Fruit fly (Drosophila melanogaster) whole organism, embryonic: ENCODE results near the gene CG14971.
A peak's percentile ranks its signal among the peaks of the same experiment; 100 is the strongest.

Experiments
- Abd-B ChIP-seq: fragments of 200-800 bp; sonication (Bioruptor generic); optimal IDR thresholded peaks from 2 replicates; lab custom pipeline; 2018; ENCODE audit warnings: missing biosample characterization, mild to moderate bottlenecking, missing genetic modification characterization, moderate library complexity
- Asciz ChIP-seq: fragments of 200-800 bp; sonication (Bioruptor generic); optimal IDR thresholded peaks from 2 replicates; lab custom pipeline; 2017; ENCODE audit warnings: missing biosample characterization, mild to moderate bottlenecking, missing genetic modification characterization, missing genetic modification reagents
- Bgb ChIP-seq: fragments of 200-800 bp; sonication (Bioruptor generic); IDR thresholded peaks from 2 replicates; pipeline ENCODE4 v1.3.6; 2022; ENCODE audit warnings: missing biosample characterization, missing genetic modification characterization; ENCODE audit not compliant: partially characterized antibody
- BtbVII ChIP-seq: fragments of 200-800 bp; sonication (Bioruptor generic); optimal IDR thresholded peaks from 3 replicates; lab custom pipeline; 2017; ENCODE audit warnings: missing biosample characterization, mild to moderate bottlenecking, missing genetic modification characterization
- C15 ChIP-seq: fragments of 200-800 bp; sonication (Bioruptor generic); IDR thresholded peaks from 3 replicates; pipeline ENCODE4 v1.3.6; 2022; ENCODE audit warnings: missing biosample characterization, missing genetic modification characterization
- CG10462 ChIP-seq: fragments of 200-800 bp; sonication (Bioruptor generic); optimal IDR thresholded peaks from 2 replicates; lab custom pipeline; 2016; ENCODE audit warnings: missing biosample characterization, missing genetic modification characterization
- CG10654 ChIP-seq: fragments of 200-800 bp; sonication (Bioruptor generic); optimal IDR thresholded peaks from 2 replicates; lab custom pipeline; 2016; ENCODE audit warnings: missing biosample characterization, missing genetic modification characterization
- CG11723 ChIP-seq: fragments of 200-800 bp; sonication (Bioruptor generic); optimal IDR thresholded peaks from 2 replicates; lab custom pipeline; 2017; ENCODE audit warnings: missing biosample characterization, mild to moderate bottlenecking, missing genetic modification characterization
- CG12071 ChIP-seq: fragments of 200-800 bp; sonication (Bioruptor generic); optimal IDR thresholded peaks from 3 replicates; lab custom pipeline; 2018; ENCODE audit warnings: missing biosample characterization, mild to moderate bottlenecking, missing genetic modification characterization
- CG12219 ChIP-seq: fragments of 200-800 bp; sonication (Bioruptor generic); optimal IDR thresholded peaks from 3 replicates; lab custom pipeline; 2018; ENCODE audit warnings: missing biosample characterization, mild to moderate bottlenecking, missing genetic modification characterization
- CG13287 ChIP-seq: fragments of 200-800 bp; sonication (Bioruptor generic); IDR thresholded peaks from 2 replicates; pipeline ENCODE4 v1.3.6; 2022; ENCODE audit warnings: missing biosample characterization, missing genetic modification characterization; ENCODE audit not compliant: partially characterized antibody
- CG14441 ChIP-seq: fragments of 200-800 bp; sonication (Bioruptor generic); IDR thresholded peaks from 2 replicates; pipeline ENCODE4 v1.3.6; 2022; ENCODE audit warnings: missing biosample characterization, missing genetic modification characterization
- CG14710 ChIP-seq: fragments of 200-800 bp; sonication (Bioruptor generic); optimal IDR thresholded peaks from 3 replicates; lab custom pipeline; 2019; ENCODE audit warnings: missing biosample characterization, mild to moderate bottlenecking, missing genetic modification characterization, moderate library complexity
- CG14965 ChIP-seq: fragments of 200-800 bp; sonication (Bioruptor generic); optimal IDR thresholded peaks from 2 replicates; lab custom pipeline; 2016; ENCODE audit warnings: missing biosample characterization, missing genetic modification characterization, borderline replicate concordance
- CG2120 ChIP-seq: fragments of 200-800 bp; sonication (Bioruptor generic); optimal IDR thresholded peaks from 3 replicates; lab custom pipeline; 2016; ENCODE audit warnings: missing biosample characterization, missing genetic modification characterization
- CG2712 ChIP-seq: fragments of 200-800 bp; optimal IDR thresholded peaks from 3 replicates; lab custom pipeline; 2019; ENCODE audit warnings: missing biosample characterization, mild to moderate bottlenecking, missing genetic modification characterization, moderate library complexity
- CG30431 ChIP-seq: fragments of 200-800 bp; sonication (Bioruptor generic); optimal IDR thresholded peaks from 2 replicates; lab custom pipeline; 2017; ENCODE audit warnings: missing biosample characterization, missing genetic modification characterization
- CG3065 ChIP-seq: fragments of 200-800 bp; sonication (Bioruptor generic); optimal IDR thresholded peaks from 2 replicates; lab custom pipeline; 2016; ENCODE audit warnings: missing biosample characterization, missing genetic modification characterization
- CG3281 ChIP-seq: fragments of 200-800 bp; sonication (Bioruptor generic); optimal IDR thresholded peaks from 3 replicates; lab custom pipeline; 2017; ENCODE audit warnings: missing biosample characterization, mild to moderate bottlenecking, missing genetic modification characterization
- CG4328 ChIP-seq: fragments of 200-800 bp; sonication (Bioruptor generic); optimal IDR thresholded peaks from 3 replicates; lab custom pipeline; 2017; ENCODE audit warnings: missing biosample characterization, missing genetic modification reagents, missing genetic modification characterization
- CG43689 ChIP-seq: fragments of 200-800 bp; sonication (Bioruptor generic); IDR thresholded peaks from 2 replicates; pipeline ENCODE4 v1.3.6; 2022; ENCODE audit warnings: missing biosample characterization, missing genetic modification characterization
- CG4424 ChIP-seq: fragments of 200-800 bp; sonication (Bioruptor generic); optimal IDR thresholded peaks from 3 replicates; lab custom pipeline; 2016; ENCODE audit warnings: missing biosample characterization, missing genetic modification characterization
- CG8281 ChIP-seq: fragments of 200-800 bp; sonication (Bioruptor generic); optimal IDR thresholded peaks from 2 replicates; lab custom pipeline; 2018; ENCODE audit warnings: missing biosample characterization, mild to moderate bottlenecking, missing genetic modification characterization, moderate library complexity
- CG9437 ChIP-seq: fragments of 200-800 bp; sonication (Bioruptor generic); optimal IDR thresholded peaks from 2 replicates; lab custom pipeline; 2018; ENCODE audit warnings: missing biosample characterization, mild to moderate bottlenecking, missing genetic modification characterization
- CG9727 ChIP-seq: fragments of 200-800 bp; sonication (Bioruptor generic); optimal IDR thresholded peaks from 3 replicates; lab custom pipeline; 2017; ENCODE audit warnings: missing biosample characterization, mild to moderate bottlenecking, missing genetic modification characterization
- Dbx ChIP-seq: fragments of 200-800 bp; sonication (Bioruptor generic); IDR thresholded peaks from 3 replicates; pipeline ENCODE4 v1.3.6; 2022; ENCODE audit warnings: missing biosample characterization, missing genetic modification characterization
- Ets65A ChIP-seq: fragments of 200-800 bp; sonication (Bioruptor generic); peaks from one replicate; lab custom pipeline; 2016; ENCODE audit warnings: missing biosample characterization, missing genetic modification characterization
- Ets97D ChIP-seq: fragments of 200-800 bp; sonication (Bioruptor generic); optimal IDR thresholded peaks from 3 replicates; lab custom pipeline; 2016; ENCODE audit warnings: missing biosample characterization, missing genetic modification characterization
- Fer3 ChIP-seq: fragments of 200-800 bp; sonication (Bioruptor generic); optimal IDR thresholded peaks from 2 replicates; lab custom pipeline; 2018; ENCODE audit warnings: missing biosample characterization, mild to moderate bottlenecking, missing genetic modification characterization, moderate library complexity
- HHEX ChIP-seq: fragments of 200-800 bp; sonication (Bioruptor generic); optimal IDR thresholded peaks from 3 replicates; lab custom pipeline; 2017; ENCODE audit warnings: missing biosample characterization, mild to moderate bottlenecking, missing genetic modification characterization, missing genetic modification reagents
- HmgZ ChIP-seq: fragments of 200-800 bp; sonication (Bioruptor generic); optimal IDR thresholded peaks from 2 replicates; lab custom pipeline; 2018; ENCODE audit warnings: missing biosample characterization, mild to moderate bottlenecking, missing genetic modification characterization
- Max ChIP-seq: fragments of 200-800 bp; sonication (Bioruptor generic); optimal IDR thresholded peaks from 2 replicates; lab custom pipeline; 2016; ENCODE audit warnings: missing biosample characterization, mild to moderate bottlenecking, missing genetic modification characterization
- Ptx1 ChIP-seq: fragments of 200-800 bp; sonication (Bioruptor generic); IDR thresholded peaks from 2 replicates; pipeline ENCODE4 v1.3.6; 2022; ENCODE audit warnings: missing biosample characterization, missing genetic modification characterization
- ac ChIP-seq: fragments of 200-800 bp; sonication (Bioruptor generic); optimal IDR thresholded peaks from 3 replicates; lab custom pipeline; 2017; ENCODE audit warnings: missing biosample characterization, mild to moderate bottlenecking, missing genetic modification characterization
- cas ChIP-seq: fragments of 200-800 bp; sonication (Bioruptor generic); IDR thresholded peaks from 2 replicates; pipeline ENCODE4 v1.3.6; 2022; ENCODE audit warnings: missing biosample characterization, missing genetic modification characterization
- ci ChIP-seq: fragments of 200-800 bp; sonication (Bioruptor generic); IDR thresholded peaks from 3 replicates; pipeline ENCODE4 v1.3.6; 2022; ENCODE audit warnings: missing biosample characterization, missing genetic modification characterization
- disco-r ChIP-seq: fragments of 200-800 bp; sonication (Bioruptor generic); optimal IDR thresholded peaks from 2 replicates; lab custom pipeline; 2016; ENCODE audit warnings: missing biosample characterization, missing genetic modification characterization
- fd102C ChIP-seq: fragments of 200-800 bp; sonication (Bioruptor generic); optimal IDR thresholded peaks from 2 replicates; lab custom pipeline; 2018; ENCODE audit warnings: missing biosample characterization, mild to moderate bottlenecking, missing genetic modification characterization, moderate library complexity
- maf-S ChIP-seq: fragments of 200-800 bp; sonication (Bioruptor generic); optimal IDR thresholded peaks from 2 replicates; lab custom pipeline; 2016; ENCODE audit warnings: missing biosample characterization, missing genetic modification characterization
- oc ChIP-seq: fragments of 200-800 bp; sonication (Bioruptor generic); optimal IDR thresholded peaks from 2 replicates; lab custom pipeline; 2018; ENCODE audit warnings: missing biosample characterization, mild to moderate bottlenecking, missing genetic modification characterization, moderate library complexity
- phol ChIP-seq: fragments of 200-800 bp; sonication (Bioruptor generic); optimal IDR thresholded peaks from 3 replicates; lab custom pipeline; 2018; ENCODE audit warnings: missing biosample characterization, mild to moderate bottlenecking, missing genetic modification characterization, moderate library complexity
- sd ChIP-seq: fragments of 200-800 bp; sonication (Bioruptor generic); optimal IDR thresholded peaks from 3 replicates; lab custom pipeline; 2018; ENCODE audit warnings: missing biosample characterization, mild to moderate bottlenecking, missing genetic modification characterization, moderate library complexity
- slbo ChIP-seq: fragments of 200-800 bp; sonication (Bioruptor generic); IDR thresholded peaks from 2 replicates; pipeline ENCODE4 v1.3.6; 2022; ENCODE audit warnings: missing biosample characterization, missing genetic modification characterization
- stwl ChIP-seq: fragments of 200-800 bp; sonication (Bioruptor generic); optimal IDR thresholded peaks from 3 replicates; lab custom pipeline; 2018; ENCODE audit warnings: missing biosample characterization, mild to moderate bottlenecking, missing genetic modification characterization, moderate library complexity
- tgo ChIP-seq: fragments of 200-800 bp; sonication (Bioruptor generic); IDR thresholded peaks from 3 replicates; pipeline ENCODE4 v1.3.6; 2022; ENCODE audit warnings: missing biosample characterization, missing genetic modification characterization
- tll ChIP-seq, 2 experiments: fragments of 200-800 bp in 1 of 2; fragments of >200 bp in 1 of 2; sonication (Bioruptor generic) in 1 of 2; optimal IDR thresholded peaks; 2 replicates each; lab custom pipeline; 2017 to 2019; ENCODE audit warnings: missing biosample characterization in 2 of 2, missing genetic modification characterization in 2 of 2, mild to moderate bottlenecking in 1 of 2, moderate library complexity in 1 of 2
- trem ChIP-seq: fragments of 200-800 bp; optimal IDR thresholded peaks from 3 replicates; lab custom pipeline; 2019; ENCODE audit warnings: missing biosample characterization, mild to moderate bottlenecking, missing genetic modification characterization, moderate library complexity
- twi ChIP-seq: fragments of 200-800 bp; optimal IDR thresholded peaks from 2 replicates; lab custom pipeline; 2019; ENCODE audit warnings: missing biosample characterization, mild to moderate bottlenecking, missing genetic modification characterization, moderate library complexity
- wek ChIP-seq: fragments of 200-800 bp; sonication (Bioruptor generic); optimal IDR thresholded peaks from 3 replicates; lab custom pipeline; 2018; ENCODE audit warnings: missing biosample characterization, mild to moderate bottlenecking, missing genetic modification characterization, moderate library complexity
- yki ChIP-seq: fragments of >200 bp; optimal IDR thresholded peaks from 3 replicates; lab custom pipeline; 2018
- z ChIP-seq: fragments of 200-800 bp; sonication (Bioruptor generic); IDR thresholded peaks from 3 replicates; pipeline ENCODE4 v1.3.6; 2022; ENCODE audit warnings: missing biosample characterization, missing genetic modification characterization
- zf30C ChIP-seq: fragments of 200-800 bp; sonication (Bioruptor generic); optimal IDR thresholded peaks from 3 replicates; lab custom pipeline; 2018; ENCODE audit warnings: missing biosample characterization, mild to moderate bottlenecking, missing genetic modification characterization

CG14971 gene

DNA sequence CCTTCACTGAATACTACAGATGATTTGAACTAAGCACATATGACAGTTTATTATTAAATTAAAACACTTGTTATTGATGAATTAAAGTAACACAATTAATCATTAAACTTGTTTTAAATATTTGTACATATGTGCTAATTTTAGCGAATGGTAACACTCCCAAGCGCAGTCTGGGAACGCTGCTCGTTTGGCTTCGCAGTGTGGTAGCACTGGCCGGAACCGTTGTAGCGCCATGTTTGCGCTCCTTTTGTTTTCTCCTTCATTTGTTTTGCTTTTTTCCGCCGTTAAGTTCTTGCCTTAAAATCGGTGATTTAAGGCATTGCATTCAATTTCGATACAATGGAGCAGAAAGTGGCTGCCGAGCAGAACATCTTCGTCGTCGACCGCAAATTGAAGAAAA lies 4.9 kb downstream of the CG14971 start, which contains the start of gene CycJ:
Gene CycJ, plus strand, starts transcription at position 229 of the 400 bp plus-strand sequence.
- TF ChIP-seq disco-r (no peak), fd102C (GFP tag; lab: Kevin White, UChicago) (no peak), slbo (GFP tag; lab: Robert Waterston, UW) (no peak), Asciz (GFP tag; lab: Kevin White, UChicago) (no peak), Dbx (GFP tag; lab: Robert Waterston, UW) (no peak), CG2712 (tag; lab: Kevin White, UChicago) (no peak), yki (lab: Kevin White, UChicago) (no peak), HHEX (no peak), cas (GFP tag; lab: Robert Waterston, UW) (no peak), CG14441 (GFP tag; lab: Robert Waterston, UW) (no peak), tgo (GFP tag; lab: Robert Waterston, UW) (no peak), Ptx1 (GFP tag; lab: Robert Waterston, UW) (no peak), HmgZ (tag; lab: Kevin White, UChicago) (no peak), CG11723 (no peak), CG43689 (GFP tag; lab: Robert Waterston, UW) (no peak), Ets65A (GFP tag; lab: Kevin White, UChicago) (peak; percentile 77), tll (GFP tag; optimal IDR thresholded peaks at IDR 0.05; lab: Kevin White, UChicago) (no peak), trem (tag; lab: Kevin White, UChicago) (peak; percentile 19), Max (GFP tag; lab: Kevin White, UChicago) (no peak), CG12071 (no peak), CG4424 (GFP tag; lab: Kevin White, UChicago) (no peak), maf-S (no peak), CG8281 (tag; lab: Kevin White, UChicago) (no peak), CG4328 (GFP tag; lab: Kevin White, UChicago) (no peak), CG13287 (GFP tag; lab: Robert Waterston, UW) (peak; percentile 13; the same call in 1 of the 2 replicates), z (GFP tag; lab: Robert Waterston, UW) (no peak), BtbVII (GFP tag; lab: Kevin White, UChicago) (no peak), wek (GFP tag; lab: Kevin White, UChicago) (no peak), CG10462 (GFP tag; lab: Kevin White, UChicago) (no peak), zf30C (GFP tag; lab: Kevin White, UChicago) (no peak), sd (tag; lab: Kevin White, UChicago) (no peak), CG3281 (GFP tag; lab: Kevin White, UChicago) (no peak), ci (GFP tag; lab: Robert Waterston, UW) (no peak), Bgb (GFP tag; lab: Robert Waterston, UW) (0 out of 2 replicates have a peak, but pooled peaks have one; percentile 7), CG14710 (peak; percentile 99), CG30431 (GFP tag; lab: Kevin White, UChicago) (no peak), CG2120 (GFP tag; lab: Kevin White, UChicago) (no peak), Fer3 (no peak), phol (peak; percentile 87), Ets97D (GFP tag; lab: Kevin White, UChicago) (peak; percentile 61), CG9727 (GFP tag; lab: Kevin White, UChicago) (no peak), Abd-B (GFP tag; lab: Kevin White, UChicago) (no peak), CG10654 (GFP tag; lab: Kevin White, UChicago) (no peak), CG12219 (GFP tag; lab: Kevin White, UChicago) (no peak), stwl (tag; lab: Kevin White, UChicago) (peak; percentile 96), C15 (GFP tag; lab: Robert Waterston, UW) (no peak), CG3065 (no peak), ac (GFP tag; lab: Kevin White, UChicago) (no peak), CG9437 (GFP tag; lab: Kevin White, UChicago) (no peak), twi (no peak), CG14965 (GFP tag; lab: Kevin White, UChicago) (no peak), oc (tag; lab: Kevin White, UChicago) (no peak)
